Fruit fly (Drosophila melanogaster) ovary, adult (tissue): ENCODE results near the gene CG12398.

Experiments
- CG17801 ChIP-seq: fragments of 200-800 bp; optimal IDR thresholded peaks from 2 replicates; lab custom pipeline; 2019; ENCODE audit warnings: missing biosample characterization, mild to moderate bottlenecking, missing genetic modification characterization, moderate library complexity; ENCODE audit not compliant: partially characterized antibody

Gene CG12398

DNA sequence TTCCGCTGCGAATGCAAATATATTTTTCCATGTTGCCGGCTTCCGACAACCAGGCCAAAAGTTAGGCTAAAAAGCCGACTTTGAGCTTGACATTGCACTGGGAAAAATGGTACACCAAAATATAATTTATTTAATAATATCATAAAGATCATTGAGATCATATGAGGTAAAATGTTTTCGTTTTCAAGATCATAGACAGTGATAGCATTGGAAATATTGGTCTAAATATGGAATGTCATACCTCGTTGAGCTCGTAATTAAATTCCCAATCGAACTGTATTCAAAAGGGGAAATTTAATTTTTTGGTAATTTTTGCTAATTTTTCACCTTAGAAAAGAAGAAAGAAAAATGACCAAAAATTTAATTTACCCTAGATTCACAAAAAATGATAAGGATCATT is 29.6 kb downstream of the CG12398 start:
- TF ChIP-seq CG17801 (GFP tag; lab: Kevin White, UChicago), result no peak

DNA sequence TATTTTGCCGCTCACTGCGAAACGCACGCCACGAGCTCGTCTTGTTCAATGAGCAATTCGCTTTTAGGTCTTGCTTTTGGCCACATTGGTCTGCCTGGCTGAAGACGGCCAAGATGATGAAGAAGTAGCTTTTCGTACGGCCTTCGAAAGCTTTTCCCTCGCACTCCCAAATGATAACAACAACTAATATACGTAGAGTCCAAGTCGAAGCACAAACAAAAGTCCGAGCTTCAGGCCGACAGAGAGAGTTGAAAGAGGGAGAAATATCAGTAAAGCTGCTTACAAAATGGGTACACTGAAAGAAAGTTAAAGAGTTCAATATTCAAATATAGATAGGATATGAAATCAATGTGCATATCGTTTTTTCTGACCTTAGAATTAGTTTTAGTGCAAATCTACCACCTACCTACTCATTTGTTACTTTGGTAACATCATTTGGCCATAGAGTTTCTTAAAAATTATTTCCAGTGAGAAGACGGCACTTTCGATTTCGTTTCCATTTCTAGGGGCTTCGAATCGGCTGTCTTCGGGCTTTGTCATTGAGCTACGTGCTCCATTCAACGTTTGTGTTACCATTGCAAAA is 31.0 kb downstream of the CG12398 start, which contains the start of the genes CG45064 and CG45065:
CG45064 (minus strand) TSS at position 51 of the 583 bp plus-strand sequence.
CG45065 (minus strand) TSS at position 51 of the 583 bp plus-strand sequence.
- peak; percentile 46 for TF ChIP-seq CG17801 (GFP tag; lab: Kevin White, UChicago)

DNA sequence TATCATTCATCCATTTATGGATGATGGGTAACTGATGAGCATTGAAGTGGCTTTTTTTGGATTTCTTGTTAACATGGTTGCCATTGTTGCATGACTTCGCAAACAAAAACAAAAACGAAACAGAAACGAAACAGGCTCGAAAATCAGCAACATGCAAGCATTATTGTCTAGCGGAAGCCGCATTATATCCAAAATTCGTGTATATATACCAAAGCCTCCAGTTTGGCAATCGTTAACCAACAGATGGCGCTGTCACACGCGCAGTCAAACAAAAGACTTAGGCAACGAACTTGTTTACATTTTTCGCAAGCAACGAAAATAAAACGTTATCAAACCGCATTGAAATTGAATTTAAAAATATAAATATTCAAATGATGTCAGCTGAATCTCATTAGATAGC is 34.7 kb downstream of the CG12398 start:
- TF ChIP-seq CG17801 (GFP tag; lab: Kevin White, UChicago), result no peak

DNA sequence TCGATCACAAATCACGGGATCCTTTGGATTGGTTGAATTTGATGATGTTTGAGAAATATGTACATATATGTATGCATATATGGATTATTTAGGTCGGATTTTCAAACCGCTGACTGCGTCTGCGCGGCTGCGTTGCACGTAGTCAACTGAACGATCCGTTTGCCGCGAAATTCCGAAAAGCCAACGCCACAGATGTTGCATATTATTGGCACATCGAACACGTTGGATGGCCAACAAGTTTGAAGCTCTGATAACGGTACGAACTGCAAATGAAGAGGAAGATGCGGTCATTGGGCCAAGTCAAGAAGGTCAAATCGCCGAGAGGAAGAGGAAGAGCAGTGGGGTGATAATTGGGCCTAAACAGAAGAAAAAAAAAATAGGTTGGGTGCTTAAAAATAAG is 42.6 kb downstream of the CG12398 start, which contains the start of gene CG9518:
CG9518 (minus strand) TSS at position 154 of the 400 bp plus-strand sequence.
- TF ChIP-seq CG17801 (GFP tag; lab: Kevin White, UChicago), result no peak

DNA sequence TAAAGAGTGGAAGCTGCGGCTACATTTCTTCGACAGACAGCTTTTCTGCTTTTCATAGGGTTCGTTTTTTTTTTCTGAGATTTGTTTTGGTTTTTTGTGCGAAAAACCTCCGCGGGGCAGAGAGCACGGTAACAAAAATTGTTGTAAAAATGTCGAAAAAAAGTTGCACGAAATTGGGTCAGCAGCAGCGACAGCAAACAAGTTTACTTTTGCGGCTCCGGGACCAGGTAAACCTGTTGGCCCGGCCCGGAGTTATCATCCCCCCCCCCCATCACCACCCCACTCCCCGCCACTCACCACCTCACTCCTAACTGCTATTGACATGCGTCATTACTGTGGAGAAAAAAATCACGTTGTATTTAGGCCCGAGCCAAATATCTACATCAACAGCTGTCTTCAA is 45.2 kb downstream of the CG12398 start:
- TF ChIP-seq CG17801 (GFP tag; lab: Kevin White, UChicago), result no peak

DNA sequence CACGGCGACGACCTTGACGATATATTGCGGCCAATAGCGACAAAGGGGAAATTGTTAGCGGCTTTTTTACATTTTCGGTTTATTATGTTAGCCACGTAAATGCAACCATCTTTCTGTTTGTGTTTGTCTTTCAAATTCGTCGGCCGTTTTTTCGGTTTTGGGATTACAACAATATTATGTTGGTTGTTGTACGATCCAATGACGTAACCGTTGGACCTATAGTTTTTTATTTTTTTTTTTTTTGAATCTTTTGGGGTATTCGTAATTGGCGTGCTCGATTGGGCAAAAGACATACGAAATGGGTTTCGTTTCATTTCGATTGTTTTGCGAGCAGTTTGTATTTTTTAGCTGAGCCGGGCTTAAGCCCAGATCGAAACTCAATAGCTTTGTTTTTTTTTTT is 46.7 kb downstream of the CG12398 start:
- TF ChIP-seq CG17801 (GFP tag; lab: Kevin White, UChicago), result no peak

DNA sequence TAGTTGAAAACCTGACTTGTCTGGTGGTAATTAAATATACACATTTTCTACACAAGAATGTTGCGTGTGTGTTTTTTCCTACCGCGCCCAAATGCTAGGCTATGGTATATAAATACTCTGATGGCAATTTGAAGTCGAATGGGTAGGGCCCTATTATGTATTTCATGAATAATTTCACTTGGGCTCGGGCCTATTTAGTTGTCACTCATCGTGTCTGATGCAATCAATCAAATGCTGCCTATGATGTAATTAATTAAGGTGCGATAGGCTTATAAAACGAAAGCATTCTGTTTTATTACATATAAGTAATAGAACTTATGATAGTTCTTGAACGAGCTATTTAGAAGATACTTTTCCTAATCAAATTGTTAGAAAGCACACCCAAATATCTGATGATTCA is 51.1 kb downstream of the CG12398 start:
- TF ChIP-seq CG17801 (GFP tag; lab: Kevin White, UChicago), result no peak
